Fruit fly (Drosophila melanogaster): ENCODE results near the gene CG14711.

Gene CG14711

dm6 chr3R:11589764-11590358 lies 33.3 kb upstream of the CG14711 start, which contains the start of gene CG6791 (continued):
- no peak for TF ChIP-seq CG10209 (GFP tag; optimal IDR thresholded peaks at IDR 0.05)
- TF ChIP-seq CG7963 (GFP tag; IDR thresholded peaks at IDR 0.05; ENCODE audit: partially characterized antibody) = peak; percentile 73
- peak; percentile 92 for TF ChIP-seq Bgb (GFP tag; IDR thresholded peaks at IDR 0.05; ENCODE audit: partially characterized antibody)
- TF ChIP-seq zen2 (GFP tag; IDR thresholded peaks at IDR 0.05; ENCODE audit: partially characterized antibody) = peak; percentile 83
- TF ChIP-seq CG12659 (GFP tag; optimal IDR thresholded peaks at IDR 0.05) = peak; percentile 43
- TF ChIP-seq ems (GFP tag; optimal IDR thresholded peaks at IDR 0.05) = no peak
- TF ChIP-seq bbx (GFP tag; IDR thresholded peaks at IDR 0.05; ENCODE audit: partially characterized antibody) = peak; percentile 93

dm6 chr3R:11595523-11595922 lies 27.6 kb upstream of the CG14711 start:
- TF ChIP-seq ttk (GFP tag; IDR thresholded peaks at IDR 0.05) (no peak), HLH3B (GFP tag; IDR thresholded peaks at IDR 0.05) (0 out of 2 replicates have a peak, but pooled peaks have one; percentile 23), slbo (GFP tag; IDR thresholded peaks at IDR 0.05) (no peak), stc (GFP tag; IDR thresholded peaks at IDR 0.05) (no peak), pnt (GFP tag; optimal IDR thresholded peaks at IDR 0.05) (peak; percentile 5), CG3726 (GFP tag; IDR thresholded peaks at IDR 0.05) (no peak), dysf (GFP tag; IDR thresholded peaks at IDR 0.05) (peak; percentile 42; the same call in 1 of the 3 replicates), Dad (GFP tag; optimal IDR thresholded peaks at IDR 0.05) (no peak), fru (optimal IDR thresholded peaks at IDR 0.05) (no peak), CG15269 (tag; optimal IDR thresholded peaks at IDR 0.05) (no peak), CG30431 (GFP tag; optimal IDR thresholded peaks at IDR 0.05) (peak; percentile 5), hbn (GFP tag; IDR thresholded peaks at IDR 0.05; ENCODE audit: partially characterized antibody) (no peak), Med (GFP tag) (peak; percentile 57), row (GFP tag; IDR thresholded peaks at IDR 0.05) (peak; percentile 52), CG10979 (tag; optimal IDR thresholded peaks at IDR 0.05) (peak; percentile 1), CG31365 (tag; optimal IDR thresholded peaks at IDR 0.05) (no peak), PHDP (tag; optimal IDR thresholded peaks at IDR 0.05) (no peak), CG12104 (GFP tag; optimal IDR thresholded peaks at IDR 0.05) (no peak), Antp (GFP tag; optimal IDR thresholded peaks at IDR 0.05) (peak; percentile 21), jigr1 (GFP tag; IDR thresholded peaks at IDR 0.05) (no peak), CG13123 (GFP tag; optimal IDR thresholded peaks at IDR 0.05) (no peak), CG11247 (GFP tag; IDR thresholded peaks at IDR 0.05) (no peak), sisA (GFP tag; IDR thresholded peaks at IDR 0.05) (peak; percentile 21; the same call in 1 of the 2 replicates), sens (GFP tag) (peak; percentile 32), amos (GFP tag; IDR thresholded peaks at IDR 0.05; ENCODE audit: partially characterized antibody) (no peak), kni (GFP tag; optimal IDR thresholded peaks at IDR 0.05) (peak; percentile 11), phol (tag; optimal IDR thresholded peaks at IDR 0.05) (peak; percentile 14), hkb (optimal IDR thresholded peaks at IDR 0.05) (no peak), hkb (GFP tag; IDR thresholded peaks at IDR 0.05) (no peak), Drgx (GFP tag; IDR thresholded peaks at IDR 0.05) (peak; percentile 55; the same call in 1 of the 2 replicates), tll (GFP tag; optimal IDR thresholded peaks at IDR 0.05) (no peak), CG6689 (GFP tag; IDR thresholded peaks at IDR 0.05) (0 out of 2 replicates have a peak, but pooled peaks have one; percentile 30), CG13424 (tag; optimal IDR thresholded peaks at IDR 0.05) (peak; percentile 17), Nf-YA (GFP tag; IDR thresholded peaks at IDR 0.05) (no peak), CG1603 (tag; optimal IDR thresholded peaks at IDR 0.05) (peak; percentile 30), Xbp1 (GFP tag; optimal IDR thresholded peaks at IDR 0.05) (no peak), lmd (GFP tag; IDR thresholded peaks at IDR 0.05) (peak; percentile 8; the same call in 1 of the 2 replicates), CG17328 (GFP tag; IDR thresholded peaks at IDR 0.05) (peak; percentile 20; the same call in 1 of the 2 replicates), Rfx (GFP tag; IDR thresholded peaks at IDR 0.05) (0 out of 2 replicates have a peak, but pooled peaks have one; percentile 8), Poxn (GFP tag; IDR thresholded peaks at IDR 0.05) (no peak), CG9876 (GFP tag; optimal IDR thresholded peaks at IDR 0.05) (no peak), bsh (GFP tag; optimal IDR thresholded peaks at IDR 0.05) (peak in 1 of 2 experiments; percentile 23)

Measured in whole organism, embryonic.